Fruit fly (Drosophila melanogaster): ENCODE results near the gene APP-BP1.

DNA sequence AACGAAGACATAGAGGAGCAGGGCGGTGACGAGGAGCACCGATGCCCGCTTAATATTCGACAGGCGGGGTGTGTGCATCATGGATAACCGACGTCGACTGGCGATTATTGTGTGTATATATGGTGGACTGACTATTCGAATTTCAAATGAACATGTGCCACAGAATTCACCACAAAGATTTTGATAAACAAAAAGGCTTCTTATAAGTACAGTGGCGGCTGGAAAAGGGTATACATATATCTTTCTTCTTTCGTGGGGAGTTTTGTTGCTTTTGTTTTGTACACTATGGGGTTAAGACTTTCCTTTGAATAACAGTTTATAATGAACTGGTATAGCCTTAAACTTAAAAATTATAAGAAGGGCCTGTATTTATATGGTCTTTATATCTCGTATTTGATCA is 28.4 kb upstream of the APP-BP1 start, which contains the start of gene CG6310:
- no peak for TF ChIP-seq h (optimal IDR thresholded peaks at IDR 0.05)
- no peak for TF ChIP-seq Sin3A (optimal IDR thresholded peaks at IDR 0.05)
- TF ChIP-seq psq (optimal IDR thresholded peaks at IDR 0.05): no peak
- no peak for TF ChIP-seq insv (optimal IDR thresholded peaks at IDR 0.05)
- no peak for TF ChIP-seq Myc (optimal IDR thresholded peaks at IDR 0.05)

Data from Kc167 (cell line).